Worm (Caenorhabditis elegans): ENCODE data around the gene kgb-2.

DNA sequence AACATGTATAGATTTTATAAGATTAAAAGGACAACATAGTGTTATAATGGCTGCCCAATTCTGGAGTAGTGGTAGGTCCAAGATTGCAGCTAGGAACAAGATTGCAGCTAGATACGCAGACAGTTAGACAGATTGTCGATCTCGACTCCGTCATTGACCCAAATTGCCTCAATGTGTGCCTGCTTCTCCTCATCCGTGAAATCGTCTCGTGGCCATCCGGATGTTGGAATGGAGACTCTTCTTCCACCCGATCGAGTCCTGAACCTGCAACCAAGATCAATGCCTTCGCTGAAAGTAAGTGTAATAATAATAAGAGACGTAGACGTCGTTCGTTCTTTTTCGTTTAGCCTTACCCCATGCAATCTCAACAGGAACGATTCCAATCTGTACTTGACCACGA lies 27.9 kb upstream of the kgb-2 start:
- TF ChIP-seq him-1 (tag; optimal IDR thresholded peaks at IDR 0.05) (no peak), W03F9.2 (tag; optimal IDR thresholded peaks at IDR 0.05) (no peak), dao-5 (tag; optimal IDR thresholded peaks at IDR 0.05) (no peak)

Measured in whole organism, L4/young adult.